Fruit fly (Drosophila melanogaster): ENCODE data around the gene x16.

Gene x16

dm6 chr2L:6968013-6968517 lies 48.1 kb upstream of the x16 start (continued):
- TF ChIP-seq fu2 (GFP tag; optimal IDR thresholded peaks at IDR 0.05): peak; percentile 61
- TF ChIP-seq ATbp (GFP tag; optimal IDR thresholded peaks at IDR 0.05): peak; percentile 10
- no peak for TF ChIP-seq CG18599 (GFP tag; optimal IDR thresholded peaks at IDR 0.05)
- TF ChIP-seq Awh (GFP tag; IDR thresholded peaks at IDR 0.05): no peak
- TF ChIP-seq CG3163 (GFP tag; optimal IDR thresholded peaks at IDR 0.05): peak; percentile 14
- TF ChIP-seq CG15073 (GFP tag; optimal IDR thresholded peaks at IDR 0.05): no peak
- TF ChIP-seq gcm (GFP tag; optimal IDR thresholded peaks at IDR 0.05): peak; percentile 34
- TF ChIP-seq CkIIα-i1 (GFP tag; IDR thresholded peaks at IDR 0.05): no peak
- peak; percentile 40 for TF ChIP-seq az2 (GFP tag; optimal IDR thresholded peaks at IDR 0.05)
- peak; percentile 32 for TF ChIP-seq HLH54F (GFP tag; optimal IDR thresholded peaks at IDR 0.05)
- TF ChIP-seq CG9932 (GFP tag; IDR thresholded peaks at IDR 0.05): peak; percentile 59
- TF ChIP-seq grn (GFP tag; optimal IDR thresholded peaks at IDR 0.05): no peak
- TF ChIP-seq Spps (tag; optimal IDR thresholded peaks at IDR 0.05): no peak
- TF ChIP-seq Dip3 (GFP tag; optimal IDR thresholded peaks at IDR 0.05): no peak
- TF ChIP-seq Fer2 (tag; optimal IDR thresholded peaks at IDR 0.05): no peak
- TF ChIP-seq D19B (GFP tag; optimal IDR thresholded peaks at IDR 0.05): peak; percentile 99
- TF ChIP-seq Deaf1 (tag; optimal IDR thresholded peaks at IDR 0.05): peak; percentile 30
- peak; percentile 62 for TF ChIP-seq ranshi (GFP tag; IDR thresholded peaks at IDR 0.05)
- TF ChIP-seq CG1603 (tag; optimal IDR thresholded peaks at IDR 0.05): peak; percentile 69
- TF ChIP-seq Rfx (GFP tag; IDR thresholded peaks at IDR 0.05): no peak; the same call in 1 of the 2 replicates
- no peak for TF ChIP-seq Usf (GFP tag; optimal IDR thresholded peaks at IDR 0.05)
- peak; percentile 19; the same call in 1 of the 2 replicates for TF ChIP-seq CG42726 (GFP tag; IDR thresholded peaks at IDR 0.05; ENCODE audit: partially characterized antibody)
- TF ChIP-seq CG9797 (GFP tag; optimal IDR thresholded peaks at IDR 0.05): no peak
- TF ChIP-seq CG10274 (GFP tag; optimal IDR thresholded peaks at IDR 0.05): no peak
- TF ChIP-seq CG43689 (GFP tag; IDR thresholded peaks at IDR 0.05): no peak
- no peak for TF ChIP-seq CG10366 (GFP tag; IDR thresholded peaks at IDR 0.05)
- TF ChIP-seq CG10979 (tag; optimal IDR thresholded peaks at IDR 0.05): peak; percentile 53
- no peak for TF ChIP-seq CG11696 (GFP tag; IDR thresholded peaks at IDR 0.05)
- TF ChIP-seq cato (GFP tag; optimal IDR thresholded peaks at IDR 0.05; ENCODE audit: borderline replicate concordance): no peak
- no peak for TF ChIP-seq Kr (GFP tag; optimal IDR thresholded peaks at IDR 0.05)
- no peak for TF ChIP-seq CG8478 (optimal IDR thresholded peaks at IDR 0.05)
- TF ChIP-seq CG2202 (tag; optimal IDR thresholded peaks at IDR 0.05): no peak
- TF ChIP-seq Nf-YA (GFP tag; IDR thresholded peaks at IDR 0.05): 0 out of 2 replicates have a peak, but pooled peaks have one; percentile 34
- TF ChIP-seq CG7556 (GFP tag; optimal IDR thresholded peaks at IDR 0.05): peak; percentile 8
- TF ChIP-seq CG8944 (GFP tag; optimal IDR thresholded peaks at IDR 0.05): peak; percentile 42
- TF ChIP-seq CG10565 (GFP tag; optimal IDR thresholded peaks at IDR 0.05): no peak
- TF ChIP-seq CG15601 (tag; optimal IDR thresholded peaks at IDR 0.05): peak; percentile 14
- TF ChIP-seq Ets65A (GFP tag): peak; percentile 89
- peak; percentile 5 for TF ChIP-seq fd96Cb (tag; optimal IDR thresholded peaks at IDR 0.05)
- TF ChIP-seq eyg (GFP tag; optimal IDR thresholded peaks at IDR 0.05): peak; percentile 13
- peak; percentile 83 for TF ChIP-seq CG13287 (GFP tag; IDR thresholded peaks at IDR 0.05; ENCODE audit: partially characterized antibody)
- peak; percentile 31 for TF ChIP-seq CrebB (tag; optimal IDR thresholded peaks at IDR 0.05)
- no peak for TF ChIP-seq toy (GFP tag; IDR thresholded peaks at IDR 0.05)
- peak; percentile 64 for TF ChIP-seq unpg (GFP tag; optimal IDR thresholded peaks at IDR 0.05)
- TF ChIP-seq repo (GFP tag; optimal IDR thresholded peaks at IDR 0.05): peak; percentile 23

All from whole organism, embryonic.